Worm (Caenorhabditis elegans): Measurements from ENCODE around the gene sir-2.1.

DNA sequence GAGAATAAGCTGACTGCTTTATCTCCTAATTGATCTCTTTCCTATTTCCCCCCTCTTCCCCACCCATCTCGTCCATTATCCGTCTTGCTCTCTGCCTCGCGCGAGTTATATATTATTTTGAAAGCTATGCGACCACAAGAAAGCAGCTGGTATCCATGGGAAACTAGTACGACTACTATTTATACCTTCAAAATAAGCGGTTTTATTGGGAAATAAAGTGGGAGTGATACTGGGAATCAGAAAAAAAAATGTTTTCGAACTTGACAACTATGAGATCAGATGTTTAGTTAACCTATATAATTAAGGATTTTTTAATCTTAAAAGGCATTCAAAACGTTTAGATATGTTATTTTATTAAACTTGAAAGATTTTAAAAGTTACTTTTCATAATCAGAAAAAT, 26.3 kb downstream of the sir-2.1 start:
- TF ChIP-seq ceh-36 (tag; optimal IDR thresholded peaks at IDR 0.05), result no peak
- no peak for TF ChIP-seq ets-7 (tag; optimal IDR thresholded peaks at IDR 0.05)
- no peak for TF ChIP-seq hnd-1 (tag; optimal IDR thresholded peaks at IDR 0.05)
- no peak for TF ChIP-seq ama-1 (optimal IDR thresholded peaks at IDR 0.05)
- no peak for TF ChIP-seq ceh-13 (GFP tag; optimal IDR thresholded peaks at IDR 0.05)
- TF ChIP-seq flt-1 (GFP tag; IDR thresholded peaks at IDR 0.05), result no peak

Measured in whole organism, early embryonic.